Worm (Caenorhabditis elegans): ENCODE results near the gene B0304.2.

B0304.2 gene

DNA sequence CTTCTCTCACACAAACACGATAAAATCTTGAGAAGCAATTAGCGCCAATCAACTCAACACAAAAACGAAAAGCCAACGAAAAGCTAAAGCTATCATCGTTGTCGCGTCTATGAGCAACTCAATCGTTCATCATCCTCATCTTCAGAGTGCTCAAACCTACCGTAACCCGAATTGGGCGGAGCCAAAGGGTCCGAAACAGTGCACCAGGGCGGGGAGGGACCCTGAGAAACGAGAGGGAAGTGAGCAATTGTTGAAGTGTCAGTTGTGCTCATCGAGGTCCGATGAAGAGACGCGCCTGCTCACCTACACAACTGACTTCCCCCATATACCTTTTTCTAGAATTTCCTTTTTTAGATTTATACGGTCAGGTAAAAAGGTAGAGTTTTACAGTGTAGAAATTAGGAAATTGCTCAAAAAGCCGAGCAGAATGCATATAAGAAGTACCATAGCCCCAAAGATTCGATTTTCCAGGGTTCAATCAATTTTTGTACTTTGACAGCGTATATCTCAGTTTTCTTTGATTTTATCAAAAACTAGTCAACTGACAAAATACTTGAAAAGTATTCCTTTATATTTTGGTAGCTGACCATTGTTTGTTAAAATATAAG, 5.0 kb upstream of the B0304.2 start, which contains the start of gene hlh-1:
hlh-1 (plus strand) TSS at position 275 of the 608 bp plus-strand sequence.
- TF ChIP-seq flt-1 (GFP tag; IDR thresholded peaks at IDR 0.05), result peak; percentile 33; the same call in 1 of the 2 replicates
- no peak for TF ChIP-seq pes-1 (GFP tag; IDR thresholded peaks at IDR 0.05)

- TF ChIP-seq ets-7 (tag; optimal IDR thresholded peaks at IDR 0.05) (no peak), tbx-11 (GFP tag; IDR thresholded peaks at IDR 0.05) (no peak), tra-4 (tag; optimal IDR thresholded peaks at IDR 0.05) (no peak), aly-1 (tag; optimal IDR thresholded peaks at IDR 0.05) (no peak), hnd-1 (tag; optimal IDR thresholded peaks at IDR 0.05) (no peak), F13C5.2 (tag; optimal IDR thresholded peaks at IDR 0.05) (no peak), B0310.2 (tag; optimal IDR thresholded peaks at IDR 0.05) (no peak), ceh-13 (GFP tag; optimal IDR thresholded peaks at IDR 0.05) (no peak), tbx-37 (GFP tag; conservative IDR thresholded peaks at IDR 0.05) (no peak), sea-1 (GFP tag; conservative IDR thresholded peaks at IDR 0.05) (no peak), hmbx-1 (tag; optimal IDR thresholded peaks at IDR 0.05) (no peak), scrt-1 (GFP tag; IDR thresholded peaks at IDR 0.05) (no peak), ama-1 (optimal IDR thresholded peaks at IDR 0.05) (no peak), flt-1 (GFP tag; IDR thresholded peaks at IDR 0.05) (no peak), ceh-36 (tag; optimal IDR thresholded peaks at IDR 0.05) (no peak), hmg-4 (GFP tag; optimal IDR thresholded peaks at IDR 0.05) (no peak), pes-1 (GFP tag; IDR thresholded peaks at IDR 0.05) (no peak)
Measured at ce11 chrII:4519976-4520594, 3.3 kb upstream of the B0304.2 start.

DNA sequence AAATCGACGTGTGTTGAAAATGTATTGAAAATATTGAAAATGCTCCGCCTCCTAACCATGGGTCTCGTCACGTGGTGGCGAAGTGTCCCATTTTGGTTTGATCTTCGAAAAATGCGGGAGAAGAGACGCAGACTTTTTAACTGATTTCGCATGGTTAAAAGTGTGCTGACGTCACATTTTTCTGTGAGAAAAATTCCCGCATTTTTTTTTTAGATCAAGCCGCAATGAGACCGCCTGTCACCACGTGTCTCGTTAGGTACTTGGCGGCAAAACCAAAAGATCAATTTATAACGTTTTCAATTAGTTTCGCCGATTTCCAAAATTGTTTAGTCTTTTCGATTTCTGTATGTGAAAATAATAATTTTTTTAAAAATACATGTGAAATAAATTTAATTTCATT, 1.8 kb downstream of the B0304.2 start:
- TF ChIP-seq tra-4 (tag; optimal IDR thresholded peaks at IDR 0.05) (no peak), hnd-1 (tag; optimal IDR thresholded peaks at IDR 0.05) (no peak), tbx-37 (GFP tag; conservative IDR thresholded peaks at IDR 0.05) (no peak), ets-7 (tag; optimal IDR thresholded peaks at IDR 0.05) (no peak), sea-1 (GFP tag; conservative IDR thresholded peaks at IDR 0.05) (no peak), hmbx-1 (tag; optimal IDR thresholded peaks at IDR 0.05) (no peak), B0310.2 (tag; optimal IDR thresholded peaks at IDR 0.05) (no peak)

DNA sequence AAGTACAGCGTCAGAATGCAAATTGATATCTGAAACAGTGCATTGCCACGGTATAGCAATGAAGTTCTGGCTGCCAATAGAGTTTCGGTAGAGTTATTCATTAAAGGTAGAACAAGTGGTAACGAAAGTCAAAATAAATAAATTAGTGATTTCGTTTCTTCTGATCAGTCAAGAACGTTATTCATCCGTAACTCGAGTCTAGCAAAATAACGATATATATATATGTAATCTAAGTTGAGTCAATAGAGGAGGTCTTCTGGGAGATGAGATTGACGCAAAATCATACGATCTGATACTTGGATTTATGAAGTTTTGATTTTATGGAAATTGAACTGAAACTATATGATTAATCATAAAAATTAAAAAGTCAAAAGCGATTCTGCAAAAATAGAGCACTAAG, 4.4 kb downstream of the B0304.2 start, which contains the start of gene sra-35:
sra-35 (minus strand) TSS at position 101 of the 400 bp plus-strand sequence.
- TF ChIP-seq B0310.2 (tag; optimal IDR thresholded peaks at IDR 0.05) (no peak), ceh-13 (GFP tag; optimal IDR thresholded peaks at IDR 0.05) (no peak), hmg-4 (GFP tag; optimal IDR thresholded peaks at IDR 0.05) (no peak), tbx-11 (GFP tag; IDR thresholded peaks at IDR 0.05) (no peak), hmbx-1 (tag; optimal IDR thresholded peaks at IDR 0.05) (no peak), F13C5.2 (tag; optimal IDR thresholded peaks at IDR 0.05) (no peak), flt-1 (GFP tag; IDR thresholded peaks at IDR 0.05) (no peak), pes-1 (GFP tag; IDR thresholded peaks at IDR 0.05) (no peak)

- TF ChIP-seq ama-1 (optimal IDR thresholded peaks at IDR 0.05) (no peak), flt-1 (GFP tag; IDR thresholded peaks at IDR 0.05) (no peak), hnd-1 (tag; optimal IDR thresholded peaks at IDR 0.05) (no peak), tra-4 (tag; optimal IDR thresholded peaks at IDR 0.05) (no peak), sea-1 (GFP tag; conservative IDR thresholded peaks at IDR 0.05) (no peak), B0310.2 (tag; optimal IDR thresholded peaks at IDR 0.05) (no peak), ets-7 (tag; optimal IDR thresholded peaks at IDR 0.05) (no peak), tbx-37 (GFP tag; conservative IDR thresholded peaks at IDR 0.05) (no peak), F13C5.2 (tag; optimal IDR thresholded peaks at IDR 0.05) (no peak), hmg-4 (GFP tag; optimal IDR thresholded peaks at IDR 0.05) (no peak), hmbx-1 (tag; optimal IDR thresholded peaks at IDR 0.05) (no peak), ceh-13 (GFP tag; optimal IDR thresholded peaks at IDR 0.05) (no peak), tbx-11 (GFP tag; IDR thresholded peaks at IDR 0.05) (no peak), aly-1 (tag; optimal IDR thresholded peaks at IDR 0.05) (no peak), pes-1 (GFP tag; IDR thresholded peaks at IDR 0.05) (no peak), scrt-1 (GFP tag; IDR thresholded peaks at IDR 0.05) (no peak), ceh-36 (tag; optimal IDR thresholded peaks at IDR 0.05) (no peak)
Measured at ce11 chrII:4531880-4532279, 8.5 kb downstream of the B0304.2 start, which contains the start of gene sra-32. TSS of gene sra-32 (minus strand) at chrII:4531980.

- no peak for TF ChIP-seq sea-1 (GFP tag; conservative IDR thresholded peaks at IDR 0.05)
- no peak for TF ChIP-seq F13C5.2 (tag; optimal IDR thresholded peaks at IDR 0.05)
- no peak for TF ChIP-seq B0310.2 (tag; optimal IDR thresholded peaks at IDR 0.05)
- no peak for TF ChIP-seq hmg-4 (GFP tag; optimal IDR thresholded peaks at IDR 0.05)
- TF ChIP-seq hnd-1 (tag; optimal IDR thresholded peaks at IDR 0.05), result no peak
- TF ChIP-seq aly-1 (tag; optimal IDR thresholded peaks at IDR 0.05), result no peak
- TF ChIP-seq tbx-11 (GFP tag; IDR thresholded peaks at IDR 0.05), result no peak
- TF ChIP-seq ceh-36 (tag; optimal IDR thresholded peaks at IDR 0.05), result no peak
- TF ChIP-seq hmbx-1 (tag; optimal IDR thresholded peaks at IDR 0.05), result no peak
- TF ChIP-seq tra-4 (tag; optimal IDR thresholded peaks at IDR 0.05), result no peak
- TF ChIP-seq scrt-1 (GFP tag; IDR thresholded peaks at IDR 0.05), result no peak
- no peak for TF ChIP-seq tbx-37 (GFP tag; conservative IDR thresholded peaks at IDR 0.05)
- no peak for TF ChIP-seq ama-1 (optimal IDR thresholded peaks at IDR 0.05)
- no peak for TF ChIP-seq pes-1 (GFP tag; IDR thresholded peaks at IDR 0.05)
- TF ChIP-seq ets-7 (tag; optimal IDR thresholded peaks at IDR 0.05), result no peak
- no peak for TF ChIP-seq flt-1 (GFP tag; IDR thresholded peaks at IDR 0.05)
Measured at ce11 chrII:4537141-4537540, 13.7 kb downstream of the B0304.2 start, which contains the start of gene sra-33. TSS of gene sra-33 (minus strand) at chrII:4537241.

- TF ChIP-seq ceh-36 (tag; optimal IDR thresholded peaks at IDR 0.05) (no peak), hmbx-1 (tag; optimal IDR thresholded peaks at IDR 0.05) (no peak), tra-4 (tag; optimal IDR thresholded peaks at IDR 0.05) (no peak), hnd-1 (tag; optimal IDR thresholded peaks at IDR 0.05) (no peak)
Measured at ce11 chrII:4540631-4541030, 17.2 kb downstream of the B0304.2 start, which contains the start of gene sra-36. TSS of gene sra-36 (minus strand) at chrII:4540731.
